Fruit fly (Drosophila melanogaster) whole organism, prepupa: ENCODE results near the gene CG16985.
A peak's percentile ranks its signal among the peaks of the same experiment; 100 is the strongest.

Source experiments
- CG10631 ChIP-seq: fragments of 200-800 bp; sonication (Bioruptor generic); optimal IDR thresholded peaks from 2 replicates; lab custom pipeline; 2016; ENCODE audit warnings: missing biosample characterization, missing genetic modification characterization
- CG10669 ChIP-seq: fragments of 200-800 bp; sonication (Bioruptor generic); optimal IDR thresholded peaks from 3 replicates; lab custom pipeline; 2018; ENCODE audit warnings: missing biosample characterization, mild to moderate bottlenecking, missing genetic modification characterization, moderate library complexity
- CG11762 ChIP-seq: fragments of 200-800 bp; sonication (Bioruptor generic); optimal IDR thresholded peaks from 3 replicates; lab custom pipeline; 2016; ENCODE audit warnings: missing biosample characterization, missing genetic modification characterization; ENCODE audit not compliant: insufficient read depth
- CG16779 ChIP-seq: fragments of 200-800 bp; sonication (Bioruptor generic); optimal IDR thresholded peaks from 3 replicates; lab custom pipeline; 2017; ENCODE audit warnings: missing biosample characterization, mild to moderate bottlenecking, missing genetic modification characterization
- CG3032 ChIP-seq: fragments of 200-800 bp; optimal IDR thresholded peaks from 2 replicates; lab custom pipeline; 2019; ENCODE audit warnings: missing biosample characterization, mild to moderate bottlenecking, missing genetic modification characterization, moderate library complexity
- CG3919 ChIP-seq: fragments of 200-800 bp; sonication (Bioruptor generic); optimal IDR thresholded peaks from 3 replicates; lab custom pipeline; 2016; ENCODE audit warnings: missing biosample characterization, missing genetic modification characterization
- CG6163 ChIP-seq: fragments of 200-800 bp; sonication (Bioruptor generic); IDR thresholded peaks from 3 replicates; pipeline ENCODE4 v1.3.6; 2022; ENCODE audit warnings: missing biosample characterization, missing genetic modification characterization
- Eip93F ChIP-seq: fragments of 200-800 bp; sonication (Bioruptor generic); optimal IDR thresholded peaks from 2 replicates; lab custom pipeline; 2016; ENCODE audit warnings: missing biosample characterization, mild to moderate bottlenecking, missing genetic modification characterization
- Gug ChIP-seq: fragments of 200-800 bp; sonication (Bioruptor generic); IDR thresholded peaks from 2 replicates; pipeline ENCODE4 v1.3.6; 2022; ENCODE audit warnings: missing biosample characterization, missing genetic modification characterization
- Hr4 ChIP-seq: fragments of 200-800 bp; sonication (Bioruptor generic); optimal IDR thresholded peaks from 3 replicates; lab custom pipeline; 2016; ENCODE audit warnings: missing biosample characterization, missing genetic modification characterization
- OdsH ChIP-seq: fragments of 200-800 bp; sonication (Bioruptor generic); optimal IDR thresholded peaks from 3 replicates; lab custom pipeline; 2016; ENCODE audit warnings: missing biosample characterization, missing genetic modification characterization
- achi ChIP-seq: fragments of 200-800 bp; sonication (Bioruptor generic); optimal IDR thresholded peaks from 3 replicates; lab custom pipeline; 2016; ENCODE audit warnings: missing biosample characterization, missing genetic modification characterization

DNA sequence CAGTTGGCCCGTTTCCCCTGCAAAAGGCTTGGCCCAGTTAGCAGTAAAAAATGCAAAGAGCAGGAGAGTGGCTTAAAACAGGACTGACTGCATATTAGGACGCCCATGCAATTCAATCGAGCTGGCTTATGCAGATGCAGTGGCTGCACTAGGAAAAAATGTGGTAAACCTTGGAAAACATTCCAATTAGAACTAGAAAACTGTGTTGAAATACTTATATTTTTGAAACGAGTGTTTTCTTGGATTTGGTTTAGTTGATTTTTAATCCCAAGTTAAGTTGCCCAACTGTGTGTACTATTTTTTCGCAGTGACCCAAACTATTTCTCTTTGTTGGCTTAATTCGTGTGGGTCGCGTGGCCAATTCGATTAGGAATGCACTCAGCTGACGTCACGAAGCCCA lies 16.8 kb upstream of the CG16985 start:
- TF ChIP-seq CG11762 (peak; percentile 18), OdsH (peak; percentile 40), CG3032 (no peak), CG10669 (GFP tag; lab: Kevin White, UChicago) (no peak), CG10631 (GFP tag; lab: Kevin White, UChicago) (no peak), Eip93F (GFP tag; lab: Kevin White, UChicago) (no peak), achi (no peak), Gug (GFP tag; lab: Robert Waterston, UW) (peak; percentile 72), Hr4 (GFP tag; lab: Kevin White, UChicago) (peak; percentile 74), CG3919 (GFP tag; lab: Kevin White, UChicago) (peak; percentile 67), CG16779 (peak; percentile 26), CG6163 (peak; percentile 82)
